Fruit fly (Drosophila melanogaster): ENCODE measurements around the gene AcCoAS.

DNA sequence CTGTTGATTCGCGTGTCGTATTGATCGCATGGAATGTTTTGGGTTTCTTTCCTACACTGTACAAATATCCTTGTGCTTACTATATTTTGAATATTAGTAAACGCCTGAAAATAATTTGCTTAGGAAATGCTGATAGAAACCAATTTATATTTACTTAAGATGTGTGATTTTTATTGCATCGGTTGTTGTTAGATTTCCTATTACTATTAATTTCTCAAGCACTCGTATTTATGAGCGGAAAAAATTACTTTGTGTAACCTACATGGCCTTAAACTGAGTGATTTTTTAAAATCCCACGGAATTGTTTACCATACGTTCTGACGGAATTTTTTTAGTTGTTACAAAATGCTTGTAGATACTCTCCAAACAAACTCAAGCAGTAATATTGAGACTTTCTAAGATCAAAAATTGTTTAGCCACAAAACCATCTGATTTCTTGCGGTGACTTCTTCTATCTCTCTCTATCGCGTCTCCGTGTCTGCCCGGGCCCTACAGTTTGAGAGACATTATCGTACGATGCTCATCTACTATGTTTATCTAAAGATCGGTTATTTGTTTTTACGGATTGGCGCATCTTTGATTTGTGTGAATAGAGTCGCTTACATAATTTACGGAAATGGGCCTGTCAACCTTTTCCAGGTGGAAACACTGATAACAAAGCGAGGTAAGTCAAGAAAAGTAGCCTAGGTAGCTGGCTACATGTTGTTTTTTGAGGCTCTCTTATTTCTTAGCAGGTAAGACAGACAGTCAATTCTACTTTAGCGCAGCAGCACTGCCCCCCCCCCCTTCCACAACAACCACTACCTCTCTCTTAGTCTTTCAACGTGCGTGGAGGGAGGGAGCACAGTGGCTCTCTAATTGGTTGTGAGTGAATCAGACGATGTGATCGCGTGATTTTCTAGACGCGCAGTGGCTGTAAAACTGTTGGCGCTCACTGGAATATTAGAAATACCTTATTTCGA lies 3.5 kb downstream of the AcCoAS start:
- TF ChIP-seq EcR (GFP tag; optimal IDR thresholded peaks at IDR 0.05) = no peak
- TF ChIP-seq Dll (optimal IDR thresholded peaks at IDR 0.05) = no peak
